Fruit fly (Drosophila melanogaster) whole organism, embryonic: ENCODE results near the gene mio.

ENCODE experiments used
- ATbp ChIP-seq: fragments of 200-800 bp; sonication (Bioruptor generic); optimal IDR thresholded peaks from 2 replicates; lab custom pipeline; 2017; ENCODE audit warnings: missing biosample characterization, mild to moderate bottlenecking, missing genetic modification characterization, missing genetic modification reagents
- Bdp1 ChIP-seq: fragments of 200-800 bp; sonication (Bioruptor generic); optimal IDR thresholded peaks from 3 replicates; lab custom pipeline; 2016; ENCODE audit warnings: missing biosample characterization, missing genetic modification characterization
- BtbVII ChIP-seq: fragments of 200-800 bp; sonication (Bioruptor generic); optimal IDR thresholded peaks from 3 replicates; lab custom pipeline; 2017; ENCODE audit warnings: missing biosample characterization, mild to moderate bottlenecking, missing genetic modification characterization
- CG10654 ChIP-seq: fragments of 200-800 bp; sonication (Bioruptor generic); optimal IDR thresholded peaks from 2 replicates; lab custom pipeline; 2016; ENCODE audit warnings: missing biosample characterization, missing genetic modification characterization
- CG12155 ChIP-seq: fragments of 200-800 bp; sonication (Bioruptor generic); optimal IDR thresholded peaks from 3 replicates; lab custom pipeline; 2016; ENCODE audit warnings: missing biosample characterization, missing genetic modification characterization
- CG12659 ChIP-seq: fragments of 200-800 bp; sonication (Bioruptor generic); optimal IDR thresholded peaks from 3 replicates; lab custom pipeline; 2017; ENCODE audit warnings: mild to moderate bottlenecking, missing biosample characterization, missing genetic modification reagents, missing genetic modification characterization
- CG15011 ChIP-seq: fragments of 200-800 bp; sonication (Bioruptor generic); optimal IDR thresholded peaks from 3 replicates; lab custom pipeline; 2018; ENCODE audit warnings: missing biosample characterization, mild to moderate bottlenecking, missing genetic modification characterization
- CG1529 ChIP-seq: fragments of 200-800 bp; sonication (Bioruptor generic); optimal IDR thresholded peaks from 3 replicates; lab custom pipeline; 2018; ENCODE audit warnings: missing biosample characterization, missing genetic modification characterization
- CG16815 ChIP-seq: fragments of 200-800 bp; sonication (Bioruptor generic); optimal IDR thresholded peaks from 3 replicates; lab custom pipeline; 2017; ENCODE audit warnings: missing biosample characterization, mild to moderate bottlenecking, missing genetic modification characterization
- CG17612 ChIP-seq: fragments of 200-800 bp; sonication (Bioruptor generic); IDR thresholded peaks from 2 replicates; pipeline ENCODE4 v1.3.6; 2022; ENCODE audit warnings: missing biosample characterization, missing genetic modification characterization
- CG17802 ChIP-seq: fragments of 200-800 bp; sonication (Bioruptor generic); optimal IDR thresholded peaks from 2 replicates; lab custom pipeline; 2018; ENCODE audit warnings: missing biosample characterization, mild to moderate bottlenecking, missing genetic modification characterization, moderate library complexity
- CG17829 ChIP-seq: fragments of 200-800 bp; optimal IDR thresholded peaks from 2 replicates; lab custom pipeline; 2019; ENCODE audit warnings: missing biosample characterization, mild to moderate bottlenecking, missing genetic modification characterization, moderate library complexity
- CG2678 ChIP-seq: fragments of 200-800 bp; sonication (Bioruptor generic); optimal IDR thresholded peaks from 3 replicates; lab custom pipeline; 2019; ENCODE audit warnings: missing biosample characterization, mild to moderate bottlenecking, missing genetic modification characterization, moderate library complexity
- CG30020 ChIP-seq: fragments of 200-800 bp; optimal IDR thresholded peaks from 2 replicates; lab custom pipeline; 2019; ENCODE audit warnings: missing biosample characterization, mild to moderate bottlenecking, missing genetic modification characterization, moderate library complexity
- CG30403 ChIP-seq: fragments of 200-800 bp; sonication (Bioruptor generic); optimal IDR thresholded peaks from 3 replicates; lab custom pipeline; 2016; ENCODE audit warnings: missing biosample characterization, missing genetic modification characterization
- CG3726 ChIP-seq: fragments of 200-800 bp; sonication (Bioruptor generic); IDR thresholded peaks from 3 replicates; pipeline ENCODE4, ENCODE4 v1.3.6; 2022; ENCODE audit warnings: missing biosample characterization, missing genetic modification characterization
- CG3995 ChIP-seq: fragments of 200-800 bp; sonication (Bioruptor generic); optimal IDR thresholded peaks from 3 replicates; lab custom pipeline; 2016; ENCODE audit warnings: missing biosample characterization, missing genetic modification characterization
- CG6854 ChIP-seq: fragments of 200-800 bp; sonication (Bioruptor generic); optimal IDR thresholded peaks from 3 replicates; lab custom pipeline; 2017; ENCODE audit warnings: missing biosample characterization, mild to moderate bottlenecking, missing genetic modification characterization
- CG7357 ChIP-seq: fragments of 200-800 bp; sonication (Bioruptor generic); IDR thresholded peaks from 3 replicates; pipeline ENCODE4 v1.3.6; 2022; ENCODE audit warnings: missing biosample characterization, missing genetic modification characterization
- CG7372 ChIP-seq: fragments of 200-800 bp; sonication (Bioruptor generic); IDR thresholded peaks from 2 replicates; pipeline ENCODE4 v1.3.6; 2022; ENCODE audit warnings: missing biosample characterization, missing genetic modification characterization
- CG7987 ChIP-seq: fragments of 200-800 bp; sonication (Bioruptor generic); optimal IDR thresholded peaks from 2 replicates; lab custom pipeline; 2018; ENCODE audit warnings: missing biosample characterization, mild to moderate bottlenecking, missing genetic modification characterization, moderate library complexity
- CG9215 ChIP-seq: fragments of 200-800 bp; sonication (Bioruptor generic); IDR thresholded peaks from 2 replicates; pipeline ENCODE4 v1.3.6; 2022; ENCODE audit warnings: missing biosample characterization, missing genetic modification characterization
- CrebB ChIP-seq: fragments of 200-800 bp; sonication (Bioruptor generic); optimal IDR thresholded peaks from 3 replicates; lab custom pipeline; 2018; ENCODE audit warnings: missing biosample characterization, mild to moderate bottlenecking, missing genetic modification characterization
- D ChIP-seq, 2 experiments: fragments of 200-800 bp in 1 of 2; fragments of >200 bp in 1 of 2; sonication (Bioruptor generic) in 1 of 2; optimal IDR thresholded peaks; 2 replicates in 1 of 2; 3 replicates in 1 of 2; lab custom pipeline; 2017; ENCODE audit warnings: mild to moderate bottlenecking in 1 of 2, missing biosample characterization in 1 of 2, missing genetic modification characterization in 1 of 2, missing genetic modification reagents in 1 of 2
- Dip3 ChIP-seq: fragments of 200-800 bp; sonication (Bioruptor generic); optimal IDR thresholded peaks from 3 replicates; lab custom pipeline; 2016; ENCODE audit warnings: missing biosample characterization, missing genetic modification characterization
- Ets65A ChIP-seq: fragments of 200-800 bp; sonication (Bioruptor generic); peaks from one replicate; lab custom pipeline; 2016; ENCODE audit warnings: missing biosample characterization, missing genetic modification characterization
- Fer1 ChIP-seq: fragments of 200-800 bp; sonication (Bioruptor generic); optimal IDR thresholded peaks from 2 replicates; lab custom pipeline; 2017; ENCODE audit warnings: missing biosample characterization, mild to moderate bottlenecking, missing genetic modification characterization
- HLH3B ChIP-seq: fragments of 200-800 bp; sonication (Bioruptor generic); IDR thresholded peaks from 2 replicates; pipeline ENCODE4 v1.3.6; 2022; ENCODE audit warnings: missing biosample characterization, missing genetic modification characterization
- HLH4C ChIP-seq: fragments of 200-800 bp; sonication (Bioruptor generic); IDR thresholded peaks from 3 replicates; pipeline ENCODE4 v1.3.6; 2022; ENCODE audit warnings: missing biosample characterization, missing genetic modification characterization; ENCODE audit not compliant: partially characterized antibody
- Hmx ChIP-seq: fragments of 200-800 bp; sonication (Bioruptor generic); optimal IDR thresholded peaks from 2 replicates; lab custom pipeline; 2016; ENCODE audit warnings: missing biosample characterization, missing genetic modification characterization
- Hsf ChIP-seq: fragments of 200-800 bp; sonication (Bioruptor generic); optimal IDR thresholded peaks from 3 replicates; lab custom pipeline; 2016; ENCODE audit warnings: missing biosample characterization, missing genetic modification characterization
- MTF-1 ChIP-seq: fragments of 200-800 bp; sonication (Bioruptor generic); optimal IDR thresholded peaks from 2 replicates; lab custom pipeline; 2018; ENCODE audit warnings: missing biosample characterization, mild to moderate bottlenecking, missing genetic modification characterization, borderline replicate concordance
- NfI ChIP-seq: fragments of 200-800 bp; sonication (Bioruptor generic); optimal IDR thresholded peaks from 3 replicates; lab custom pipeline; 2018; ENCODE audit warnings: missing biosample characterization, mild to moderate bottlenecking, missing genetic modification characterization, moderate library complexity
- Oaz ChIP-seq: fragments of 200-800 bp; sonication (Bioruptor generic); IDR thresholded peaks from 2 replicates; pipeline ENCODE4 v1.3.6; 2022; ENCODE audit warnings: missing biosample characterization, missing genetic modification characterization
- ash1 ChIP-seq: fragments of 200-800 bp; sonication (Bioruptor generic); optimal IDR thresholded peaks from 2 replicates; lab custom pipeline; 2018; ENCODE audit warnings: missing biosample characterization, mild to moderate bottlenecking, missing genetic modification characterization
- bbx ChIP-seq: fragments of 200-800 bp; sonication (Bioruptor generic); IDR thresholded peaks from 2 replicates; pipeline ENCODE4 v1.3.6; 2022; ENCODE audit warnings: missing biosample characterization, missing genetic modification characterization; ENCODE audit not compliant: partially characterized antibody
- br ChIP-seq: fragments of >200 bp; optimal IDR thresholded peaks from 2 replicates; lab custom pipeline; 2017
- btn ChIP-seq: fragments of 200-800 bp; sonication (Bioruptor generic); optimal IDR thresholded peaks from 2 replicates; lab custom pipeline; 2016; ENCODE audit warnings: missing biosample characterization, missing genetic modification characterization
- croc ChIP-seq: fragments of 200-800 bp; sonication (Bioruptor generic); conservative IDR thresholded peaks from 3 replicates; pipeline ENCODE4 v1.3.6; 2022; ENCODE audit warnings: missing biosample characterization, missing genetic modification characterization
- exex ChIP-seq: fragments of 200-800 bp; sonication (Bioruptor generic); optimal IDR thresholded peaks from 4 replicates; lab custom pipeline; 2018; ENCODE audit warnings: missing biosample characterization, mild to moderate bottlenecking, missing genetic modification characterization, moderate library complexity
- gcm ChIP-seq: fragments of 200-800 bp; sonication (Bioruptor generic); optimal IDR thresholded peaks from 2 replicates; lab custom pipeline; 2019; ENCODE audit warnings: missing biosample characterization, mild to moderate bottlenecking, missing genetic modification characterization, moderate library complexity
- grau ChIP-seq: fragments of 200-800 bp; optimal IDR thresholded peaks from 3 replicates; lab custom pipeline; 2019; ENCODE audit warnings: missing biosample characterization, mild to moderate bottlenecking, missing genetic modification characterization, moderate library complexity
- hbn ChIP-seq: fragments of 200-800 bp; sonication (Bioruptor generic); IDR thresholded peaks from 2 replicates; pipeline ENCODE4 v1.3.6; 2022; ENCODE audit warnings: missing biosample characterization, missing genetic modification characterization; ENCODE audit not compliant: partially characterized antibody
- hth ChIP-seq: fragments of >200 bp; optimal IDR thresholded peaks from 2 replicates; lab custom pipeline; 2017; ENCODE audit warnings: inconsistent platforms
- ken ChIP-seq: fragments of 200-800 bp; sonication (Bioruptor generic); IDR thresholded peaks from 3 replicates; pipeline ENCODE4 v1.3.6; 2022; ENCODE audit warnings: missing biosample characterization, missing genetic modification characterization
- sens ChIP-seq: fragments of 200-800 bp; sonication (Bioruptor generic); peaks from one replicate; lab custom pipeline; 2016; ENCODE audit warnings: missing biosample characterization, missing genetic modification characterization
- seq ChIP-seq: fragments of 200-800 bp; sonication (Bioruptor generic); IDR thresholded peaks from 2 replicates; pipeline ENCODE4 v1.3.6; 2022; ENCODE audit warnings: missing biosample characterization, missing genetic modification characterization
- sob ChIP-seq: fragments of 200-800 bp; sonication (Bioruptor generic); IDR thresholded peaks from 2 replicates; pipeline ENCODE4 v1.3.6; 2022; ENCODE audit warnings: missing biosample characterization, missing genetic modification characterization
- tap ChIP-seq: fragments of 200-800 bp; optimal IDR thresholded peaks from 3 replicates; lab custom pipeline; 2019; ENCODE audit warnings: missing biosample characterization, mild to moderate bottlenecking, missing genetic modification characterization, moderate library complexity
- tll ChIP-seq, 2 experiments: fragments of 200-800 bp in 1 of 2; fragments of >200 bp in 1 of 2; sonication (Bioruptor generic) in 1 of 2; optimal IDR thresholded peaks; 2 replicates each; lab custom pipeline; 2017 to 2019; ENCODE audit warnings: missing biosample characterization in 2 of 2, missing genetic modification characterization in 2 of 2, mild to moderate bottlenecking in 1 of 2, moderate library complexity in 1 of 2
- z ChIP-seq: fragments of 200-800 bp; sonication (Bioruptor generic); IDR thresholded peaks from 3 replicates; pipeline ENCODE4 v1.3.6; 2022; ENCODE audit warnings: missing biosample characterization, missing genetic modification characterization

Gene mio

dm6 chr2L:2217067-2217684 lies at the start of gene mio, which contains the start of the genes CG15386 and CG42371 (continued):
- TF ChIP-seq ken (GFP tag; lab: Robert Waterston, UW) (no peak), bbx (peak; percentile 53; the same call in 1 of the 2 replicates), CG7357 (GFP tag; lab: Robert Waterston, UW) (no peak), CG7372 (GFP tag; lab: Robert Waterston, UW) (no peak), CG7987 (GFP tag; lab: Kevin White, UChicago) (no peak), CG12155 (GFP tag; lab: Kevin White, UChicago) (peak; percentile 10), CG12659 (peak; percentile 52), Dip3 (GFP tag; lab: Kevin White, UChicago) (no peak), sens (GFP tag; lab: Kevin White, UChicago) (peak; percentile 58), CG3995 (peak; percentile 41), CG15011 (GFP tag; lab: Kevin White, UChicago) (no peak), gcm (no peak), exex (peak; percentile 28), CG3726 (GFP tag; lab: Robert Waterston, UW) (no peak), CG17612 (no peak), Hsf (GFP tag; lab: Kevin White, UChicago) (no peak), CG16815 (GFP tag; lab: Kevin White, UChicago) (no peak), HLH3B (GFP tag; lab: Robert Waterston, UW) (no peak), CG30020 (tag; lab: Kevin White, UChicago) (no peak), Fer1 (GFP tag; lab: Kevin White, UChicago) (peak; percentile 42), ash1 (GFP tag; lab: Kevin White, UChicago) (no peak), tap (tag; lab: Kevin White, UChicago) (no peak), BtbVII (GFP tag; lab: Kevin White, UChicago) (no peak), Bdp1 (no peak), hbn (GFP tag; lab: Robert Waterston, UW) (no peak), Ets65A (GFP tag; lab: Kevin White, UChicago) (no peak), CG6854 (GFP tag; lab: Kevin White, UChicago) (no peak), grau (peak; percentile 17), Oaz (GFP tag; lab: Robert Waterston, UW) (no peak), D (optimal IDR thresholded peaks at IDR 0.05; lab: Kevin White, UChicago) (no peak), D (GFP tag; optimal IDR thresholded peaks at IDR 0.05; lab: Kevin White, UChicago) (no peak), NfI (GFP tag; lab: Kevin White, UChicago) (peak; percentile 14), MTF-1 (GFP tag; lab: Kevin White, UChicago) (peak; percentile 14), btn (GFP tag; lab: Kevin White, UChicago) (no peak), tll (GFP tag; optimal IDR thresholded peaks at IDR 0.05; lab: Kevin White, UChicago) (no peak), croc (GFP tag; lab: Robert Waterston, UW) (no peak), CG30403 (GFP tag; lab: Kevin White, UChicago) (no peak), CG1529 (GFP tag; lab: Kevin White, UChicago) (no peak), seq (GFP tag; lab: Robert Waterston, UW) (no peak), br (no peak), sob (GFP tag; lab: Robert Waterston, UW) (peak; percentile 39; the same call in 1 of the 2 replicates), HLH4C (GFP tag; lab: Robert Waterston, UW) (no peak; the same call in 2 of the 3 replicates), CG2678 (tag; lab: Kevin White, UChicago) (no peak), CrebB (no peak), CG10654 (GFP tag; lab: Kevin White, UChicago) (no peak), hth (no peak), CG17829 (tag; lab: Kevin White, UChicago) (peak; percentile 12), Hmx (GFP tag; lab: Kevin White, UChicago) (no peak), CG9215 (GFP tag; lab: Robert Waterston, UW) (no peak), z (GFP tag; lab: Robert Waterston, UW) (no peak), ATbp (GFP tag; lab: Kevin White, UChicago) (no peak), CG17802 (tag; lab: Kevin White, UChicago) (no peak)
